Fruit fly (Drosophila melanogaster) whole organism, embryonic: Measurements from ENCODE around the gene CG11550.
A peak's percentile ranks its signal among the peaks of the same experiment; 100 is the strongest.

Experiments used
- CG10462 ChIP-seq: fragments of 200-800 bp; sonication (Bioruptor generic); optimal IDR thresholded peaks from 2 replicates; lab custom pipeline; 2016; ENCODE audit warnings: missing biosample characterization, missing genetic modification characterization
- CG11504 ChIP-seq: fragments of 200-800 bp; sonication (Bioruptor generic); optimal IDR thresholded peaks from 3 replicates; lab custom pipeline; 2019; ENCODE audit warnings: missing biosample characterization, mild to moderate bottlenecking, missing genetic modification characterization, moderate library complexity
- CG14710 ChIP-seq: fragments of 200-800 bp; sonication (Bioruptor generic); optimal IDR thresholded peaks from 3 replicates; lab custom pipeline; 2019; ENCODE audit warnings: missing biosample characterization, mild to moderate bottlenecking, missing genetic modification characterization, moderate library complexity
- CG1603 ChIP-seq: fragments of 200-800 bp; sonication (Bioruptor generic); optimal IDR thresholded peaks from 2 replicates; lab custom pipeline; 2019; ENCODE audit warnings: missing biosample characterization, mild to moderate bottlenecking, missing genetic modification characterization, moderate library complexity
- CG32532 ChIP-seq: fragments of 200-800 bp; sonication (Bioruptor generic); IDR thresholded peaks from 2 replicates; pipeline ENCODE4 v1.3.6; 2022; ENCODE audit warnings: missing biosample characterization, missing genetic modification characterization
- CG3847 ChIP-seq: fragments of 200-800 bp; sonication (Bioruptor generic); IDR thresholded peaks from 2 replicates; pipeline ENCODE4 v1.3.6; 2022; ENCODE audit warnings: missing biosample characterization, missing genetic modification characterization
- CG3995 ChIP-seq: fragments of 200-800 bp; sonication (Bioruptor generic); optimal IDR thresholded peaks from 3 replicates; lab custom pipeline; 2016; ENCODE audit warnings: missing biosample characterization, missing genetic modification characterization
- CG4360 ChIP-seq: fragments of 200-800 bp; sonication (Bioruptor generic); IDR thresholded peaks from 2 replicates; pipeline ENCODE4 v1.3.6; 2022; ENCODE audit warnings: missing biosample characterization, missing genetic modification characterization
- CG4404 ChIP-seq: fragments of 200-800 bp; sonication (Bioruptor generic); IDR thresholded peaks from 2 replicates; pipeline ENCODE4 v1.3.6; 2022; ENCODE audit warnings: missing biosample characterization, missing genetic modification characterization
- CG4854 ChIP-seq: fragments of 200-800 bp; sonication (Bioruptor generic); optimal IDR thresholded peaks from 2 replicates; lab custom pipeline; 2016; ENCODE audit warnings: missing biosample characterization, missing genetic modification characterization, inconsistent platforms
- CG6813 ChIP-seq: fragments of 200-800 bp; sonication (Bioruptor generic); optimal IDR thresholded peaks from 2 replicates; lab custom pipeline; 2017; ENCODE audit warnings: missing biosample characterization, missing genetic modification characterization, mild to moderate bottlenecking, moderate library complexity, missing genetic modification reagents
- CG7745 ChIP-seq: fragments of 200-800 bp; sonication (Bioruptor generic); optimal IDR thresholded peaks from 2 replicates; lab custom pipeline; 2018; ENCODE audit warnings: missing biosample characterization, mild to moderate bottlenecking, missing genetic modification characterization, moderate library complexity
- CTCF ChIP-seq: fragments of 200-800 bp; sonication (Bioruptor generic); optimal IDR thresholded peaks from 2 replicates; lab custom pipeline; 2017; ENCODE audit warnings: missing biosample characterization, mild to moderate bottlenecking, missing genetic modification characterization, moderate library complexity
- CrebB ChIP-seq: fragments of 200-800 bp; sonication (Bioruptor generic); optimal IDR thresholded peaks from 3 replicates; lab custom pipeline; 2018; ENCODE audit warnings: missing biosample characterization, mild to moderate bottlenecking, missing genetic modification characterization
- Dek ChIP-seq: fragments of 200-800 bp; sonication (Bioruptor generic); optimal IDR thresholded peaks from 3 replicates; lab custom pipeline; 2019; ENCODE audit warnings: missing biosample characterization, mild to moderate bottlenecking, missing genetic modification characterization, moderate library complexity
- Dref ChIP-seq: fragments of 200-800 bp; sonication (Bioruptor generic); IDR thresholded peaks from 2 replicates; pipeline ENCODE4 v1.3.6; 2022; ENCODE audit warnings: missing biosample characterization, missing genetic modification characterization
- E2f2 ChIP-seq: fragments of 200-800 bp; sonication (Bioruptor generic); IDR thresholded peaks from 2 replicates; pipeline ENCODE4 v1.3.6; 2022; ENCODE audit warnings: missing biosample characterization, missing genetic modification characterization
- H2.0 ChIP-seq: fragments of 200-800 bp; sonication (Bioruptor generic); IDR thresholded peaks from 2 replicates; pipeline ENCODE4 v1.3.6; 2022; ENCODE audit warnings: missing biosample characterization, missing genetic modification characterization
- HLH4C ChIP-seq: fragments of 200-800 bp; sonication (Bioruptor generic); IDR thresholded peaks from 3 replicates; pipeline ENCODE4 v1.3.6; 2022; ENCODE audit warnings: missing biosample characterization, missing genetic modification characterization; ENCODE audit not compliant: partially characterized antibody
- HLH54F ChIP-seq: fragments of 200-800 bp; sonication (Bioruptor generic); optimal IDR thresholded peaks from 3 replicates; lab custom pipeline; 2016; ENCODE audit warnings: missing biosample characterization, missing genetic modification characterization
- MTF-1 ChIP-seq: fragments of 200-800 bp; sonication (Bioruptor generic); optimal IDR thresholded peaks from 2 replicates; lab custom pipeline; 2018; ENCODE audit warnings: missing biosample characterization, mild to moderate bottlenecking, missing genetic modification characterization, borderline replicate concordance
- Med ChIP-seq: fragments of 200-800 bp; sonication (Bioruptor generic); peaks from one replicate; lab custom pipeline; 2016; ENCODE audit warnings: missing biosample characterization, missing genetic modification characterization, mild to moderate bottlenecking, inconsistent platforms, moderate library complexity
- Myb ChIP-seq: fragments of 200-800 bp; sonication (Bioruptor generic); optimal IDR thresholded peaks from 2 replicates; lab custom pipeline; 2016; ENCODE audit warnings: missing biosample characterization, missing genetic modification characterization
- Pdp1 ChIP-seq, 2 experiments: fragments of 200-800 bp; sonication (Bioruptor generic); optimal IDR thresholded peaks; 3 replicates each; lab custom pipeline; 2016; ENCODE audit warnings: missing biosample characterization in 2 of 2, missing genetic modification characterization in 2 of 2, mild to moderate bottlenecking in 1 of 2, moderate library complexity in 1 of 2
- Ravus ChIP-seq: fragments of 200-800 bp; sonication (Bioruptor generic); IDR thresholded peaks from 2 replicates; pipeline ENCODE4 v1.3.6; 2022; ENCODE audit warnings: missing biosample characterization, missing genetic modification characterization
- Sin3A ChIP-seq: fragments of >200 bp; optimal IDR thresholded peaks from 2 replicates; lab custom pipeline; 2018
- Stat92E ChIP-seq, 3 experiments: fragments of >200 bp in 2 of 3; fragments of 200-800 bp in 1 of 3; sonication (Bioruptor generic) in 1 of 3; optimal IDR thresholded peaks; 2 replicates each; lab custom pipeline; 2017 to 2019; ENCODE audit warnings: missing biosample characterization in 3 of 3, missing genetic modification characterization in 3 of 3, mild to moderate bottlenecking in 1 of 3, moderate library complexity in 1 of 3
- YL-1 ChIP-seq: fragments of 200-800 bp; sonication (Bioruptor generic); optimal IDR thresholded peaks from 3 replicates; lab custom pipeline; 2017; ENCODE audit warnings: missing biosample characterization, mild to moderate bottlenecking, missing genetic modification characterization
- ac ChIP-seq: fragments of 200-800 bp; sonication (Bioruptor generic); optimal IDR thresholded peaks from 3 replicates; lab custom pipeline; 2017; ENCODE audit warnings: missing biosample characterization, mild to moderate bottlenecking, missing genetic modification characterization
- chinmo ChIP-seq: fragments of 200-800 bp; sonication (Bioruptor generic); IDR thresholded peaks from 4 replicates; pipeline ENCODE4 v1.3.6; 2022; ENCODE audit warnings: missing biosample characterization, missing genetic modification characterization; ENCODE audit not compliant: partially characterized antibody
- crol ChIP-seq: fragments of 200-800 bp; sonication (Bioruptor generic); IDR thresholded peaks from 2 replicates; pipeline ENCODE4 v1.3.6; 2022; ENCODE audit warnings: missing biosample characterization, missing genetic modification characterization
- dati ChIP-seq: fragments of 200-800 bp; sonication (Bioruptor generic); IDR thresholded peaks from 2 replicates; pipeline ENCODE4 v1.3.6; 2022; ENCODE audit warnings: missing biosample characterization, missing genetic modification characterization
- en ChIP-seq: fragments of 200-800 bp; sonication (Bioruptor generic); optimal IDR thresholded peaks from 2 replicates; lab custom pipeline; 2016; ENCODE audit warnings: missing biosample characterization, missing genetic modification characterization
- fu2 ChIP-seq: fragments of 200-800 bp; sonication (Bioruptor generic); optimal IDR thresholded peaks from 2 replicates; lab custom pipeline; 2016; ENCODE audit warnings: missing biosample characterization, missing genetic modification characterization
- grn ChIP-seq: fragments of 200-800 bp; sonication (Bioruptor generic); optimal IDR thresholded peaks from 3 replicates; lab custom pipeline; 2017; ENCODE audit warnings: missing biosample characterization, missing genetic modification characterization
- gsb ChIP-seq: fragments of 200-800 bp; sonication (Bioruptor generic); IDR thresholded peaks from 2 replicates; pipeline ENCODE4 v1.3.6; 2022; ENCODE audit warnings: missing biosample characterization, missing genetic modification characterization
- hb ChIP-seq: fragments of 200-800 bp; sonication (Bioruptor generic); IDR thresholded peaks from 3 replicates; pipeline ENCODE4 v1.3.6; 2022; ENCODE audit warnings: missing biosample characterization, missing genetic modification characterization; ENCODE audit not compliant: partially characterized antibody
- her ChIP-seq: fragments of 200-800 bp; sonication (Bioruptor generic); optimal IDR thresholded peaks from 2 replicates; lab custom pipeline; 2016; ENCODE audit warnings: missing biosample characterization, missing genetic modification characterization
- jigr1 ChIP-seq: fragments of 200-800 bp; sonication (Bioruptor generic); IDR thresholded peaks from 3 replicates; pipeline ENCODE4 v1.3.6; 2022; ENCODE audit warnings: missing biosample characterization, missing genetic modification characterization
- jing ChIP-seq: fragments of 200-800 bp; sonication (Bioruptor generic); optimal IDR thresholded peaks from 2 replicates; lab custom pipeline; 2018; ENCODE audit warnings: missing biosample characterization, mild to moderate bottlenecking, missing genetic modification characterization
- kay ChIP-seq: fragments of 200-800 bp; sonication (Bioruptor generic); optimal IDR thresholded peaks from 2 replicates; lab custom pipeline; 2016; ENCODE audit warnings: missing biosample characterization, missing genetic modification characterization
- luna ChIP-seq: fragments of 200-800 bp; sonication (Bioruptor generic); optimal IDR thresholded peaks from 2 replicates; lab custom pipeline; 2016; ENCODE audit warnings: missing biosample characterization, missing genetic modification characterization
- nerfin-2 ChIP-seq: fragments of 200-800 bp; sonication (Bioruptor generic); IDR thresholded peaks from 2 replicates; pipeline ENCODE4 v1.3.6; 2022; ENCODE audit warnings: missing biosample characterization, missing genetic modification characterization; ENCODE audit not compliant: partially characterized antibody
- nmo ChIP-seq: fragments of 200-800 bp; sonication (Bioruptor generic); optimal IDR thresholded peaks from 2 replicates; lab custom pipeline; 2018; ENCODE audit warnings: missing biosample characterization, mild to moderate bottlenecking, missing genetic modification characterization, moderate library complexity
- nom ChIP-seq: fragments of 200-800 bp; sonication (Bioruptor generic); optimal IDR thresholded peaks from 2 replicates; lab custom pipeline; 2017; ENCODE audit warnings: missing biosample characterization, missing genetic modification characterization, mild to moderate bottlenecking, moderate library complexity, missing genetic modification reagents
- pb ChIP-seq: fragments of 200-800 bp; sonication (Bioruptor generic); optimal IDR thresholded peaks from 3 replicates; lab custom pipeline; 2016; ENCODE audit warnings: missing biosample characterization, missing genetic modification characterization
- phol ChIP-seq: fragments of 200-800 bp; sonication (Bioruptor generic); optimal IDR thresholded peaks from 3 replicates; lab custom pipeline; 2018; ENCODE audit warnings: missing biosample characterization, mild to moderate bottlenecking, missing genetic modification characterization, moderate library complexity
- sd ChIP-seq: fragments of 200-800 bp; sonication (Bioruptor generic); optimal IDR thresholded peaks from 3 replicates; lab custom pipeline; 2018; ENCODE audit warnings: missing biosample characterization, mild to moderate bottlenecking, missing genetic modification characterization, moderate library complexity
- sr ChIP-seq: fragments of 200-800 bp; sonication (Bioruptor generic); IDR thresholded peaks from 3 replicates; pipeline ENCODE4 v1.3.6; 2022; ENCODE audit warnings: missing biosample characterization, missing genetic modification characterization
- zfh2 ChIP-seq: fragments of 200-800 bp; sonication (Bioruptor generic); optimal IDR thresholded peaks from 2 replicates; lab custom pipeline; 2016; ENCODE audit warnings: missing biosample characterization, missing genetic modification characterization

Gene CG11550

DNA sequence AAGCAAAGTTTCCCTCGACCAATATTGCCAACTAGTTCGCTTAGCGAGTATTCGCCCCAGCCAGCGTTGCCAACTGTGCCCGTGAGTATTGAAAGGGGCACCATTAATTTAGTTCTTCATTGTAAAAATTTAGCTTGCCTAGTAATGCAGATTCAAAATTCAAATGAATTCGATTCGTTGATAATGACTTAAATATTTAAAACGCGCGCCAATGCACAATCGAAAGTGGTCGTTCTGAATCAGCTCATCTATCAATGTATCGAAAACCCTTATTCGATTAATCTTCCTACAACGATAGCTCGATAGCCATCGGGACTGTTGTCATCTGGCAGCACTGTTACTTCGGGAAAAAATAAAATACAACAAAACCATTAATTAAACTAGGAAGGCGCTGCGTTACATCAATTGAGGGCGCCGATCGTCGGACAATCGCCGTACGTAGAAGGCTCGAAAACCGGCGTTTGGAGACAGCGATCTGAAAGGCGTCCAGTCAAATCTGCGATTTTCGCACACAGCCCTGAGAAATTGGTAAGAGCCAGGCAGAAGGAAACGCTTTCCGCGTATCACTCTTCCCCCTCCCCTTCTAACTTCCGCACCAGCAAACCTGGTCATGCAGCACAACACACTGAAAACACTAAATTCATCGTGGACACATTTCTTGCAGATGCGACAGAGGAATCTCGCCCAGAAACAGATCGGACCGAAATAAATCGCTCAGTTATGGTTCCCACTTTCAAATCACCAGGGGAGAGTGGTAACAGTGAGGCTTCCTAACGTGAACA, 10.3 kb downstream of the CG11550 start, which contains the start of gene Zmynd8 (continued):
- TF ChIP-seq HLH4C (GFP tag; lab: Robert Waterston, UW) (peak; percentile 85), Dref (GFP tag; lab: Robert Waterston, UW) (peak; percentile 94), MTF-1 (no peak), dati (GFP tag; lab: Robert Waterston, UW) (no peak), gsb (no peak), CG6813 (GFP tag; lab: Kevin White, UChicago) (no peak), CTCF (GFP tag; lab: Kevin White, UChicago) (peak; percentile 34), sr (GFP tag; lab: Robert Waterston, UW) (no peak), pb (GFP tag; lab: Kevin White, UChicago) (peak; percentile 20), CG3847 (GFP tag; lab: Robert Waterston, UW) (peak; percentile 27; the same call in 1 of the 2 replicates), CG4404 (GFP tag; lab: Robert Waterston, UW) (no peak), E2f2 (peak; percentile 97), jigr1 (no peak), zfh2 (no peak), chinmo (GFP tag; lab: Robert Waterston, UW) (peak; percentile 85; the same call in 2 of the 4 replicates), hb (GFP tag; lab: Robert Waterston, UW) (peak; percentile 62; the same call in 1 of the 3 replicates), CG7745 (tag; lab: Kevin White, UChicago) (no peak), kay (GFP tag; lab: Kevin White, UChicago) (no peak), Myb (GFP tag; lab: Kevin White, UChicago) (peak; percentile 78), CG4360 (GFP tag; lab: Robert Waterston, UW) (peak; percentile 10; the same call in 1 of the 2 replicates), H2.0 (GFP tag; lab: Robert Waterston, UW) (no peak), HLH54F (GFP tag; lab: Kevin White, UChicago) (no peak), grn (GFP tag; lab: Kevin White, UChicago) (no peak), crol (peak; percentile 74), nom (GFP tag; lab: Kevin White, UChicago) (peak; percentile 44), sd (tag; lab: Kevin White, UChicago) (no peak), Med (peak; percentile 66), CG32532 (GFP tag; lab: Robert Waterston, UW) (no peak), nerfin-2 (peak; percentile 78), CrebB (tag; lab: Kevin White, UChicago) (no peak), nmo (peak; percentile 56), luna (GFP tag; lab: Kevin White, UChicago) (no peak), YL-1 (GFP tag; lab: Kevin White, UChicago) (peak; percentile 67), fu2 (GFP tag; lab: Kevin White, UChicago) (no peak), en (GFP tag; lab: Kevin White, UChicago) (no peak), CG1603 (tag; lab: Kevin White, UChicago) (peak; percentile 77), Ravus (GFP tag; lab: Robert Waterston, UW) (no peak), CG11504 (no peak), CG10462 (no peak), Dek (tag; lab: Kevin White, UChicago) (peak; percentile 0), Sin3A (lab: Kevin White, UChicago) (peak; percentile 93), CG14710 (peak; percentile 68), ac (GFP tag; lab: Kevin White, UChicago) (no peak), CG4854 (peak; percentile 94), Pdp1 (GFP tag; optimal IDR thresholded peaks at IDR 0.05; lab: Kevin White, UChicago) (no peak), jing (no peak), Stat92E (GFP tag; optimal IDR thresholded peaks at IDR 0.05; lab: Kevin White, UChicago) (peak in 1 of 3 experiments; percentile 76), CG3995 (no peak), her (peak; percentile 17), phol (tag; lab: Kevin White, UChicago) (peak; percentile 46)
